Fruit fly (Drosophila melanogaster) whole organism, embryonic: Measurements from ENCODE around the gene CG34117.

ENCODE experiments used
- ATbp ChIP-seq: fragments of 200-800 bp; sonication (Bioruptor generic); optimal IDR thresholded peaks from 2 replicates; lab custom pipeline; 2017; ENCODE audit warnings: missing biosample characterization, mild to moderate bottlenecking, missing genetic modification characterization, missing genetic modification reagents
- Antp ChIP-seq: fragments of 200-800 bp; sonication (Bioruptor generic); optimal IDR thresholded peaks from 3 replicates; lab custom pipeline; 2016; ENCODE audit warnings: missing biosample characterization, missing genetic modification characterization
- B-H2 ChIP-seq: fragments of 200-800 bp; sonication (Bioruptor generic); optimal IDR thresholded peaks from 2 replicates; lab custom pipeline; 2018; ENCODE audit warnings: missing biosample characterization, mild to moderate bottlenecking, missing genetic modification characterization
- CG10654 ChIP-seq: fragments of 200-800 bp; sonication (Bioruptor generic); optimal IDR thresholded peaks from 2 replicates; lab custom pipeline; 2016; ENCODE audit warnings: missing biosample characterization, missing genetic modification characterization
- CG12391 ChIP-seq: fragments of 200-800 bp; sonication (Bioruptor generic); optimal IDR thresholded peaks from 3 replicates; lab custom pipeline; 2018; ENCODE audit warnings: missing biosample characterization, mild to moderate bottlenecking, missing genetic modification characterization, moderate library complexity
- CG13287 ChIP-seq: fragments of 200-800 bp; sonication (Bioruptor generic); IDR thresholded peaks from 2 replicates; pipeline ENCODE4 v1.3.6; 2022; ENCODE audit warnings: missing biosample characterization, missing genetic modification characterization; ENCODE audit not compliant: partially characterized antibody
- CG14860 ChIP-seq: fragments of 200-800 bp; sonication (Bioruptor generic); IDR thresholded peaks from 3 replicates; pipeline ENCODE4 v1.3.6; 2022; ENCODE audit warnings: missing biosample characterization, missing genetic modification characterization; ENCODE audit not compliant: partially characterized antibody
- CG1529 ChIP-seq: fragments of 200-800 bp; sonication (Bioruptor generic); optimal IDR thresholded peaks from 3 replicates; lab custom pipeline; 2018; ENCODE audit warnings: missing biosample characterization, missing genetic modification characterization
- CG17385 ChIP-seq: fragments of 200-800 bp; sonication (Bioruptor generic); optimal IDR thresholded peaks from 3 replicates; lab custom pipeline; 2018; ENCODE audit warnings: missing biosample characterization, mild to moderate bottlenecking, missing genetic modification characterization
- CG17612 ChIP-seq: fragments of 200-800 bp; sonication (Bioruptor generic); IDR thresholded peaks from 2 replicates; pipeline ENCODE4 v1.3.6; 2022; ENCODE audit warnings: missing biosample characterization, missing genetic modification characterization
- CG18619 ChIP-seq: fragments of 200-800 bp; sonication (Bioruptor generic); optimal IDR thresholded peaks from 3 replicates; lab custom pipeline; 2017; ENCODE audit warnings: missing biosample characterization, mild to moderate bottlenecking, missing genetic modification characterization
- CG3065 ChIP-seq: fragments of 200-800 bp; sonication (Bioruptor generic); optimal IDR thresholded peaks from 2 replicates; lab custom pipeline; 2016; ENCODE audit warnings: missing biosample characterization, missing genetic modification characterization
- CG34376 ChIP-seq: fragments of 200-800 bp; sonication (Bioruptor generic); optimal IDR thresholded peaks from 2 replicates; lab custom pipeline; 2018; ENCODE audit warnings: missing biosample characterization, mild to moderate bottlenecking, missing genetic modification characterization
- CG6683 ChIP-seq: fragments of 200-800 bp; sonication (Bioruptor generic); optimal IDR thresholded peaks from 2 replicates; lab custom pipeline; 2017; ENCODE audit warnings: missing biosample characterization, mild to moderate bottlenecking, missing genetic modification characterization, missing genetic modification reagents
- CG7271 ChIP-seq: fragments of 200-800 bp; sonication (Bioruptor generic); optimal IDR thresholded peaks from 2 replicates; lab custom pipeline; 2018; ENCODE audit warnings: missing biosample characterization, mild to moderate bottlenecking, missing genetic modification characterization, moderate library complexity
- CG8089 ChIP-seq: fragments of 200-800 bp; sonication (Bioruptor generic); optimal IDR thresholded peaks from 3 replicates; lab custom pipeline; 2016; ENCODE audit warnings: missing biosample characterization, missing genetic modification characterization
- CG8388 ChIP-seq: fragments of 200-800 bp; sonication (Bioruptor generic); optimal IDR thresholded peaks from 2 replicates; lab custom pipeline; 2019; ENCODE audit warnings: missing biosample characterization, mild to moderate bottlenecking, missing genetic modification characterization, moderate library complexity
- CG9727 ChIP-seq: fragments of 200-800 bp; sonication (Bioruptor generic); optimal IDR thresholded peaks from 3 replicates; lab custom pipeline; 2017; ENCODE audit warnings: missing biosample characterization, mild to moderate bottlenecking, missing genetic modification characterization
- CG9817 ChIP-seq: fragments of 200-800 bp; sonication (Bioruptor generic); optimal IDR thresholded peaks from 2 replicates; lab custom pipeline; 2018; ENCODE audit warnings: missing biosample characterization, mild to moderate bottlenecking, missing genetic modification characterization, moderate library complexity
- CHES-1-like ChIP-seq: fragments of 200-800 bp; sonication (Bioruptor generic); optimal IDR thresholded peaks from 2 replicates; lab custom pipeline; 2016; ENCODE audit warnings: missing biosample characterization, missing genetic modification characterization
- CoRest ChIP-seq: fragments of 200-800 bp; sonication (Bioruptor generic); optimal IDR thresholded peaks from 3 replicates; lab custom pipeline; 2018; ENCODE audit warnings: missing biosample characterization, mild to moderate bottlenecking, missing genetic modification characterization, moderate library complexity
- CrebB ChIP-seq: fragments of 200-800 bp; sonication (Bioruptor generic); optimal IDR thresholded peaks from 3 replicates; lab custom pipeline; 2018; ENCODE audit warnings: missing biosample characterization, mild to moderate bottlenecking, missing genetic modification characterization
- HLH54F ChIP-seq: fragments of 200-800 bp; sonication (Bioruptor generic); optimal IDR thresholded peaks from 3 replicates; lab custom pipeline; 2016; ENCODE audit warnings: missing biosample characterization, missing genetic modification characterization
- Hr78 ChIP-seq, 2 experiments: fragments of 200-800 bp in 1 of 2; fragments of >200 bp in 1 of 2; sonication (Bioruptor generic) in 1 of 2; optimal IDR thresholded peaks; 2 replicates each; lab custom pipeline; 2017 to 2019; ENCODE audit warnings: missing biosample characterization in 2 of 2, missing genetic modification characterization in 2 of 2, mild to moderate bottlenecking in 1 of 2, moderate library complexity in 1 of 2
- Hsf ChIP-seq: fragments of 200-800 bp; sonication (Bioruptor generic); optimal IDR thresholded peaks from 3 replicates; lab custom pipeline; 2016; ENCODE audit warnings: missing biosample characterization, missing genetic modification characterization
- Kr ChIP-seq: fragments of 200-800 bp; sonication (Bioruptor generic); optimal IDR thresholded peaks from 2 replicates; lab custom pipeline; 2017; ENCODE audit warnings: missing biosample characterization, mild to moderate bottlenecking, missing genetic modification characterization
- MESR4 ChIP-seq: fragments of 200-800 bp; sonication (Bioruptor generic); optimal IDR thresholded peaks from 2 replicates; lab custom pipeline; 2018; ENCODE audit warnings: missing biosample characterization, mild to moderate bottlenecking, missing genetic modification characterization, moderate library complexity
- Ptx1 ChIP-seq: fragments of 200-800 bp; sonication (Bioruptor generic); IDR thresholded peaks from 2 replicates; pipeline ENCODE4 v1.3.6; 2022; ENCODE audit warnings: missing biosample characterization, missing genetic modification characterization
- Rx ChIP-seq: fragments of 200-800 bp; sonication (Bioruptor generic); IDR thresholded peaks from 2 replicates; pipeline ENCODE4 v1.3.6; 2022; ENCODE audit warnings: missing biosample characterization, missing genetic modification characterization
- Scr ChIP-seq: fragments of 200-800 bp; sonication (Bioruptor generic); IDR thresholded peaks from 2 replicates; pipeline ENCODE4 v1.3.6; 2022; ENCODE audit warnings: missing biosample characterization, missing genetic modification characterization; ENCODE audit not compliant: partially characterized antibody
- Stat92E ChIP-seq, 3 experiments: fragments of >200 bp in 2 of 3; fragments of 200-800 bp in 1 of 3; sonication (Bioruptor generic) in 1 of 3; optimal IDR thresholded peaks; 2 replicates each; lab custom pipeline; 2017 to 2019; ENCODE audit warnings: missing biosample characterization in 3 of 3, missing genetic modification characterization in 3 of 3, mild to moderate bottlenecking in 1 of 3, moderate library complexity in 1 of 3
- TFAM ChIP-seq: fragments of 200-800 bp; sonication (Bioruptor generic); optimal IDR thresholded peaks from 2 replicates; lab custom pipeline; 2017; ENCODE audit warnings: missing biosample characterization, missing genetic modification characterization, inconsistent platforms
- YL-1 ChIP-seq: fragments of 200-800 bp; sonication (Bioruptor generic); optimal IDR thresholded peaks from 3 replicates; lab custom pipeline; 2017; ENCODE audit warnings: missing biosample characterization, mild to moderate bottlenecking, missing genetic modification characterization
- ab ChIP-seq: fragments of 200-800 bp; sonication (Bioruptor generic); optimal IDR thresholded peaks from 2 replicates; lab custom pipeline; 2016; ENCODE audit warnings: missing biosample characterization, missing genetic modification characterization
- bigmax ChIP-seq: fragments of 200-800 bp; sonication (Bioruptor generic); optimal IDR thresholded peaks from 2 replicates; lab custom pipeline; 2018; ENCODE audit warnings: missing biosample characterization, mild to moderate bottlenecking, missing genetic modification characterization
- ftz-f1 ChIP-seq: fragments of 200-800 bp; sonication (Bioruptor generic); optimal IDR thresholded peaks from 2 replicates; lab custom pipeline; 2016; ENCODE audit warnings: missing biosample characterization, missing genetic modification characterization
- gcm2 ChIP-seq: fragments of 200-800 bp; sonication (Bioruptor generic); optimal IDR thresholded peaks from 2 replicates; lab custom pipeline; 2016; ENCODE audit warnings: missing biosample characterization, missing genetic modification characterization
- gt ChIP-seq: fragments of 200-800 bp; sonication (Bioruptor generic); IDR thresholded peaks from 2 replicates; pipeline ENCODE4 v1.3.6; 2022; ENCODE audit warnings: missing biosample characterization, missing genetic modification characterization
- ken ChIP-seq: fragments of 200-800 bp; sonication (Bioruptor generic); IDR thresholded peaks from 3 replicates; pipeline ENCODE4 v1.3.6; 2022; ENCODE audit warnings: missing biosample characterization, missing genetic modification characterization
- knrl ChIP-seq: fragments of 200-800 bp; sonication (Bioruptor generic); IDR thresholded peaks from 3 replicates; pipeline ENCODE4 v1.3.6; 2022; ENCODE audit warnings: missing biosample characterization, missing genetic modification characterization; ENCODE audit not compliant: partially characterized antibody
- mam ChIP-seq: fragments of 200-800 bp; sonication (Bioruptor generic); optimal IDR thresholded peaks from 3 replicates; lab custom pipeline; 2016; ENCODE audit warnings: missing biosample characterization, missing genetic modification characterization
- onecut ChIP-seq: fragments of 200-800 bp; sonication (Bioruptor generic); IDR thresholded peaks from 2 replicates; pipeline ENCODE4 v1.3.6; 2022; ENCODE audit warnings: missing biosample characterization, missing genetic modification characterization
- org-1 ChIP-seq: fragments of 200-800 bp; sonication (Bioruptor generic); optimal IDR thresholded peaks from 2 replicates; lab custom pipeline; 2017; ENCODE audit warnings: missing biosample characterization, missing genetic modification characterization
- salm ChIP-seq: fragments of 200-800 bp; sonication (Bioruptor generic); optimal IDR thresholded peaks from 2 replicates; lab custom pipeline; 2018; ENCODE audit warnings: missing biosample characterization, mild to moderate bottlenecking, missing genetic modification characterization
- sd ChIP-seq: fragments of 200-800 bp; sonication (Bioruptor generic); optimal IDR thresholded peaks from 3 replicates; lab custom pipeline; 2018; ENCODE audit warnings: missing biosample characterization, mild to moderate bottlenecking, missing genetic modification characterization, moderate library complexity
- so ChIP-seq: fragments of 200-800 bp; sonication (Bioruptor generic); IDR thresholded peaks from 3 replicates; pipeline ENCODE4 v1.3.6; 2022; ENCODE audit warnings: missing biosample characterization, missing genetic modification characterization
- tll ChIP-seq, 2 experiments: fragments of 200-800 bp in 1 of 2; fragments of >200 bp in 1 of 2; sonication (Bioruptor generic) in 1 of 2; optimal IDR thresholded peaks; 2 replicates each; lab custom pipeline; 2017 to 2019; ENCODE audit warnings: missing biosample characterization in 2 of 2, missing genetic modification characterization in 2 of 2, mild to moderate bottlenecking in 1 of 2, moderate library complexity in 1 of 2
- ttk ChIP-seq: fragments of 200-800 bp; sonication (Bioruptor generic); IDR thresholded peaks from 2 replicates; pipeline ENCODE4 v2.1.2; 2022; ENCODE audit warnings: missing biosample characterization, missing genetic modification characterization
- wdn ChIP-seq: fragments of 200-800 bp; sonication (Bioruptor generic); IDR thresholded peaks from 2 replicates; pipeline ENCODE4 v1.3.6; 2022; ENCODE audit warnings: missing biosample characterization, missing genetic modification characterization
- zfh1 ChIP-seq: fragments of 200-800 bp; sonication (Bioruptor generic); IDR thresholded peaks from 3 replicates; pipeline ENCODE4 v1.3.6; 2022; ENCODE audit warnings: missing biosample characterization, missing genetic modification characterization

Gene CG34117

dm6 chr3R:9352595-9353275, 47.1 kb downstream of the CG34117 start (continued):
- TF ChIP-seq CG7271 (tag; lab: Kevin White, UChicago) (no peak), MESR4 (GFP tag; lab: Kevin White, UChicago) (no peak), sd (tag; lab: Kevin White, UChicago) (peak; percentile 62), onecut (no peak), org-1 (no peak), CHES-1-like (GFP tag; lab: Kevin White, UChicago) (no peak), tll (GFP tag; optimal IDR thresholded peaks at IDR 0.05; lab: Kevin White, UChicago) (no peak), gt (GFP tag; lab: Robert Waterston, UW) (no peak), Hsf (no peak), CG6683 (GFP tag; lab: Kevin White, UChicago) (no peak), CoRest (tag; lab: Kevin White, UChicago) (no peak), CG13287 (GFP tag; lab: Robert Waterston, UW) (no peak), CG10654 (GFP tag; lab: Kevin White, UChicago) (no peak), gcm2 (GFP tag; lab: Kevin White, UChicago) (no peak), TFAM (GFP tag; lab: Kevin White, UChicago) (no peak), ttk (no peak), knrl (no peak), ATbp (GFP tag; lab: Kevin White, UChicago) (peak; percentile 40), ab (peak; percentile 5), CrebB (tag; lab: Kevin White, UChicago) (no peak), salm (tag; lab: Kevin White, UChicago) (no peak), CG9727 (no peak), CG18619 (GFP tag; lab: Kevin White, UChicago) (no peak), zfh1 (GFP tag; lab: Robert Waterston, UW) (no peak), so (GFP tag; lab: Robert Waterston, UW) (no peak), Ptx1 (GFP tag; lab: Robert Waterston, UW) (no peak), Rx (GFP tag; lab: Robert Waterston, UW) (no peak), Kr (GFP tag; lab: Kevin White, UChicago) (no peak), HLH54F (no peak), YL-1 (GFP tag; lab: Kevin White, UChicago) (no peak), ftz-f1 (GFP tag; lab: Kevin White, UChicago) (peak; percentile 67), CG8089 (no peak), Scr (no peak), CG17612 (no peak), CG1529 (peak; percentile 4), B-H2 (GFP tag; lab: Kevin White, UChicago) (no peak), Stat92E (GFP tag; optimal IDR thresholded peaks at IDR 0.05; lab: Kevin White, UChicago) (peak in 1 of 3 experiments; percentile 84), ken (GFP tag; lab: Robert Waterston, UW) (no peak), Hr78 (GFP tag; optimal IDR thresholded peaks at IDR 0.05; lab: Kevin White, UChicago) (peak in 1 of 2 experiments; percentile 95), CG9817 (no peak), CG12391 (tag; lab: Kevin White, UChicago) (no peak), bigmax (GFP tag; lab: Kevin White, UChicago) (no peak), Antp (GFP tag; lab: Kevin White, UChicago) (no peak), CG34376 (GFP tag; lab: Kevin White, UChicago) (peak; percentile 69), CG8388 (GFP tag; lab: Kevin White, UChicago) (no peak), wdn (GFP tag; lab: Robert Waterston, UW) (no peak), CG17385 (GFP tag; lab: Kevin White, UChicago) (no peak), mam (GFP tag; lab: Kevin White, UChicago) (no peak), CG14860 (GFP tag; lab: Robert Waterston, UW) (no peak), CG3065 (GFP tag; lab: Kevin White, UChicago) (no peak)
